Worm (Caenorhabditis elegans): ENCODE data around the gene K04F1.8.

K04F1.8 gene

ce11 chrV:1666904-1667303 lies at the start of gene K04F1.8:
K04F1.8 (plus strand) TSS chrV:1667204.
- TF ChIP-seq nhr-120 (GFP tag; IDR thresholded peaks at IDR 0.05) (no peak), B0035.1 (tag; optimal IDR thresholded peaks at IDR 0.05) (no peak), ZK185.1 (tag; optimal IDR thresholded peaks at IDR 0.05; ENCODE audit: poor library complexity, severe bottlenecking) (no peak), snpc-4 (GFP tag; optimal IDR thresholded peaks at IDR 0.05) (no peak), snpc-4 (tag; optimal IDR thresholded peaks at IDR 0.05) (no peak), C17E4.6 (GFP tag; IDR thresholded peaks at IDR 0.05) (no peak), nfyb-1 (GFP tag; IDR thresholded peaks at IDR 0.05) (no peak), ceh-58 (GFP tag; IDR thresholded peaks at IDR 0.05) (no peak), Y56A3A.18 (GFP tag; IDR thresholded peaks at IDR 0.05) (no peak), zim-3 (tag; optimal IDR thresholded peaks at IDR 0.05) (no peak), hmg-20 (GFP tag; IDR thresholded peaks at IDR 0.05) (no peak), lin-26 (GFP tag; IDR thresholded peaks at IDR 0.05) (no peak), ets-4 (GFP tag; optimal IDR thresholded peaks at IDR 0.05) (no peak)

ce11 chrV:1618760-1619159 lies 48.2 kb upstream of the K04F1.8 start, which contains the start of gene nhr-179:
nhr-179 (minus strand) TSS chrV:1618860.
- TF ChIP-seq bed-2 (GFP tag; IDR thresholded peaks at IDR 0.05) (no peak), unc-62 (GFP tag; optimal IDR thresholded peaks at IDR 0.05) (no peak), ceh-100 (GFP tag; IDR thresholded peaks at IDR 0.05) (no peak)

ce11 chrV:1620537-1620936 lies 46.5 kb upstream of the K04F1.8 start:
- no peak for TF ChIP-seq ztf-3 (GFP tag; optimal IDR thresholded peaks at IDR 0.05)
- TF ChIP-seq hmg-1.2 (GFP tag; IDR thresholded peaks at IDR 0.05) = peak; percentile 95
- TF ChIP-seq hsf-1 (GFP tag; IDR thresholded peaks at IDR 0.05) = no peak
- TF ChIP-seq Y79H2A.3 (GFP tag; conservative IDR thresholded peaks at IDR 0.05) = no peak

ce11 chrV:1621494-1621893 lies 45.5 kb upstream of the K04F1.8 start, which contains the start of gene nhr-117:
nhr-117 (minus strand) TSS chrV:1621520.
- TF ChIP-seq nfya-2 (GFP tag; IDR thresholded peaks at IDR 0.05) (no peak), lag-1 (GFP tag; IDR thresholded peaks at IDR 0.05) (no peak), hlh-12 (tag; optimal IDR thresholded peaks at IDR 0.05) (no peak), snpc-1.3 (tag; optimal IDR thresholded peaks at IDR 0.05; ENCODE audit: insufficient read depth) (no peak), ccch-3 (GFP tag; optimal IDR thresholded peaks at IDR 0.05) (no peak), egl-44 (GFP tag; IDR thresholded peaks at IDR 0.05) (no peak), sdz-38 (tag; optimal IDR thresholded peaks at IDR 0.05) (no peak), attf-5 (GFP tag; optimal IDR thresholded peaks at IDR 0.05) (peak; percentile 1), pbrm-1 (GFP tag; IDR thresholded peaks at IDR 0.05) (no peak), let-526 (GFP tag; IDR thresholded peaks at IDR 0.05) (no peak), snpc-1.1 (tag; optimal IDR thresholded peaks at IDR 0.05; ENCODE audit: insufficient read depth) (no peak), F37B4.10 (GFP tag; IDR thresholded peaks at IDR 0.05) (no peak), cebp-1 (GFP tag; IDR thresholded peaks at IDR 0.05) (peak; percentile 86), cebp-1 (tag; optimal IDR thresholded peaks at IDR 0.05) (peak; percentile 95)

ce11 chrV:1623429-1623828 lies 43.6 kb upstream of the K04F1.8 start:
- TF ChIP-seq lin-40 (tag; optimal IDR thresholded peaks at IDR 0.05) = no peak
- TF ChIP-seq nfya-2 (GFP tag; IDR thresholded peaks at IDR 0.05) = no peak
- TF ChIP-seq ets-4 (GFP tag; optimal IDR thresholded peaks at IDR 0.05) = no peak
- TF ChIP-seq repo-1 (tag; optimal IDR thresholded peaks at IDR 0.05) = no peak
- TF ChIP-seq lag-1 (GFP tag; IDR thresholded peaks at IDR 0.05) = no peak
- TF ChIP-seq aptf-2 (GFP tag; conservative IDR thresholded peaks at IDR 0.05) = no peak
- no peak for TF ChIP-seq egrh-3 (GFP tag; IDR thresholded peaks at IDR 0.05)
- no peak for TF ChIP-seq ceh-40 (GFP tag; IDR thresholded peaks at IDR 0.05)
- no peak for TF ChIP-seq F55B11.4 (tag; optimal IDR thresholded peaks at IDR 0.05; ENCODE audit: borderline replicate concordance, insufficient read depth)
- no peak for TF ChIP-seq F57C9.4 (tag; optimal IDR thresholded peaks at IDR 0.05)
- no peak for TF ChIP-seq ccch-3 (GFP tag; optimal IDR thresholded peaks at IDR 0.05)
- no peak for TF ChIP-seq ztf-22 (GFP tag; optimal IDR thresholded peaks at IDR 0.05)
- TF ChIP-seq attf-5 (GFP tag; optimal IDR thresholded peaks at IDR 0.05) = no peak
- no peak for TF ChIP-seq ama-1 (optimal IDR thresholded peaks at IDR 0.05)
- TF ChIP-seq ama-1 (GFP tag; optimal IDR thresholded peaks at IDR 0.05) = no peak
- TF ChIP-seq egl-18 (GFP tag; IDR thresholded peaks at IDR 0.05) = no peak
